Fruit fly (Drosophila melanogaster): ENCODE data around the gene Jon66Ci.

Gene Jon66Ci

DNA sequence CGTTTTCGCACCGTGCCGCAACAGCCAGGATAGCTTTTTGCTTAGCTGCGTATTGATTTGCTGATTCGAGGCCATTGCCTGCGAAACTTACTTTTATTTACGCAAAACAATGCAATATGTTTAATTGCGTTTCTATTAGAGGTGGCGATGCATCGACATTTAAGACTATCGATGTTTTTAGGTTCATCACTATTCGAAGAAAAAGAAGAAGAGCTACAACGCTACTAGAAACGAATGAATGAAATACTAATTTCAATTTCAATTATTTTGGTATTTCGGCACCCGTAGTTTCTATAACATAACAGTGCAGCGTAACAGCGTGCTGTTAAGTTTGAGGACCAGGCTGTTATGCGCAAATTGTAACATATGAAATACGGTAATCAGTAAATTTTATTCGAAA is 13.8 kb downstream of the Jon66Ci start, which contains the start of the genes Tpt, mkg-p and CG13667 (continued):
- TF ChIP-seq row (GFP tag; IDR thresholded peaks at IDR 0.05) (peak; percentile 49; the same call in 1 of the 3 replicates), nom (GFP tag; optimal IDR thresholded peaks at IDR 0.05) (no peak), Xbp1 (GFP tag; optimal IDR thresholded peaks at IDR 0.05) (no peak), phol (tag; optimal IDR thresholded peaks at IDR 0.05) (peak; percentile 47), eyg (GFP tag; optimal IDR thresholded peaks at IDR 0.05) (no peak), Nf-YC (tag; optimal IDR thresholded peaks at IDR 0.05) (no peak), chif (GFP tag; optimal IDR thresholded peaks at IDR 0.05) (no peak), CG10979 (tag; optimal IDR thresholded peaks at IDR 0.05) (no peak), gce (GFP tag; IDR thresholded peaks at IDR 0.05) (no peak), PHDP (tag; optimal IDR thresholded peaks at IDR 0.05) (no peak), CG17612 (GFP tag; IDR thresholded peaks at IDR 0.05) (no peak), unpg (GFP tag; optimal IDR thresholded peaks at IDR 0.05) (no peak), Scr (GFP tag; IDR thresholded peaks at IDR 0.05; ENCODE audit: partially characterized antibody) (peak; percentile 84), lola (GFP tag; optimal IDR thresholded peaks at IDR 0.05) (no peak), CG12219 (GFP tag; optimal IDR thresholded peaks at IDR 0.05) (no peak), CG7556 (GFP tag; optimal IDR thresholded peaks at IDR 0.05) (no peak), CG1603 (tag; optimal IDR thresholded peaks at IDR 0.05) (peak; percentile 97), CG1529 (GFP tag; optimal IDR thresholded peaks at IDR 0.05) (no peak), ham (GFP tag; IDR thresholded peaks at IDR 0.05) (no peak), CG34422 (GFP tag; IDR thresholded peaks at IDR 0.05) (0 out of 3 replicates have a peak, but pooled peaks have one; percentile 31), CG12659 (GFP tag; optimal IDR thresholded peaks at IDR 0.05) (peak; percentile 82), CG31224 (GFP tag; IDR thresholded peaks at IDR 0.05) (no peak), CG10267 (tag; optimal IDR thresholded peaks at IDR 0.05) (peak; percentile 68), BEAF-32 (GFP tag; optimal IDR thresholded peaks at IDR 0.05) (peak; percentile 88), shn (GFP tag; optimal IDR thresholded peaks at IDR 0.05) (no peak), emc (GFP tag; optimal IDR thresholded peaks at IDR 0.05) (no peak), HmgD (GFP tag; optimal IDR thresholded peaks at IDR 0.05) (peak; percentile 49), CG31441 (GFP tag; IDR thresholded peaks at IDR 0.05) (no peak), CG3726 (GFP tag; IDR thresholded peaks at IDR 0.05) (no peak), disco-r (GFP tag; optimal IDR thresholded peaks at IDR 0.05) (no peak), Atf-2 (GFP tag; optimal IDR thresholded peaks at IDR 0.05) (no peak), hkb (optimal IDR thresholded peaks at IDR 0.05) (no peak), hkb (GFP tag; IDR thresholded peaks at IDR 0.05) (no peak), CG8290 (GFP tag; optimal IDR thresholded peaks at IDR 0.05) (no peak), CG8290 (tag; optimal IDR thresholded peaks at IDR 0.05) (no peak), Ets65A (GFP tag) (no peak), grn (GFP tag; optimal IDR thresholded peaks at IDR 0.05) (no peak), Atf6 (GFP tag; IDR thresholded peaks at IDR 0.05) (no peak), sr (GFP tag; IDR thresholded peaks at IDR 0.05) (no peak), Bgb (GFP tag; IDR thresholded peaks at IDR 0.05; ENCODE audit: partially characterized antibody) (peak; percentile 84), cas (GFP tag; IDR thresholded peaks at IDR 0.05) (no peak), CG12744 (GFP tag; optimal IDR thresholded peaks at IDR 0.05) (peak; percentile 14), CG17802 (tag; optimal IDR thresholded peaks at IDR 0.05) (no peak), CG33557 (GFP tag; optimal IDR thresholded peaks at IDR 0.05) (no peak), ci (GFP tag; IDR thresholded peaks at IDR 0.05) (no peak), dan (GFP tag; IDR thresholded peaks at IDR 0.05) (no peak), MTF-1 (GFP tag; optimal IDR thresholded peaks at IDR 0.05; ENCODE audit: borderline replicate concordance) (no peak), Hey (tag; optimal IDR thresholded peaks at IDR 0.05) (no peak), ATbp (GFP tag; optimal IDR thresholded peaks at IDR 0.05) (no peak), CG4854 (GFP tag; optimal IDR thresholded peaks at IDR 0.05) (no peak), p53 (GFP tag; optimal IDR thresholded peaks at IDR 0.05) (no peak), CG14441 (GFP tag; IDR thresholded peaks at IDR 0.05) (no peak), Aef1 (GFP tag; IDR thresholded peaks at IDR 0.05) (no peak)

Measured in whole organism, embryonic.